Worm (Caenorhabditis elegans) whole organism, L3 larva: ENCODE data around the gene irld-51.
A peak's percentile ranks its signal among the peaks of the same experiment; 100 is the strongest.

Experiments used
- aly-2 ChIP-seq: fragments of 150-350 bp; optimal IDR thresholded peaks from 2 replicates; lab custom pipeline; 2014; ENCODE audit warnings: missing biosample characterization, missing genetic modification characterization
- ama-1 ChIP-seq: fragments of 150-350 bp; optimal IDR thresholded peaks from 2 replicates; lab custom pipeline; 2018
- ceh-16 ChIP-seq: sonication (generic microtip); optimal IDR thresholded peaks from 2 replicates; lab custom pipeline; 2017; ENCODE audit warnings: missing biosample characterization, missing genetic modification characterization
- ceh-28 ChIP-seq: fragments of 150-350 bp; optimal IDR thresholded peaks from 2 replicates; lab custom pipeline; 2014; ENCODE audit warnings: missing biosample characterization, missing genetic modification reagents, missing genetic modification characterization
- ceh-82 ChIP-seq: fragments of 150-350 bp; optimal IDR thresholded peaks from 2 replicates; lab custom pipeline; 2014; ENCODE audit warnings: missing biosample characterization, missing genetic modification characterization
- egl-27 ChIP-seq: sonication (generic microtip); optimal IDR thresholded peaks from 4 replicates; lab custom pipeline; 2017; ENCODE audit warnings: missing biosample characterization, missing genetic modification reagents, missing genetic modification characterization
- egl-5 ChIP-seq: fragments of 150-350 bp; optimal IDR thresholded peaks from 2 replicates; lab custom pipeline; 2017; ENCODE audit warnings: missing biosample characterization, missing genetic modification reagents, missing genetic modification characterization, inconsistent platforms
- elt-1 ChIP-seq: fragments of 150-350 bp; optimal IDR thresholded peaks from 2 replicates; lab custom pipeline; 2014; ENCODE audit warnings: missing biosample characterization, missing genetic modification characterization
- elt-2 ChIP-seq: sonication (generic microtip); optimal IDR thresholded peaks from 2 replicates; lab custom pipeline; 2016; ENCODE audit warnings: missing genetic modification reagents, mild to moderate bottlenecking, missing genetic modification characterization, missing compliant biosample characterization
- fkh-2 ChIP-seq: fragments of 150-350 bp; optimal IDR thresholded peaks from 2 replicates; lab custom pipeline; 2014; ENCODE audit warnings: missing biosample characterization, missing genetic modification reagents, missing genetic modification characterization
- fos-1 ChIP-seq: fragments of 150-350 bp; optimal IDR thresholded peaks from 2 replicates; lab custom pipeline; 2014; ENCODE audit warnings: missing biosample characterization, missing genetic modification characterization
- jun-1 ChIP-seq: fragments of 150-350 bp; optimal IDR thresholded peaks from 2 replicates; lab custom pipeline; 2014; ENCODE audit warnings: missing biosample characterization, missing genetic modification reagents, missing genetic modification characterization
- lin-39 ChIP-seq: fragments of 150-350 bp; optimal IDR thresholded peaks from 2 replicates; lab custom pipeline; 2018; ENCODE audit warnings: missing biosample characterization, missing genetic modification reagents, missing genetic modification characterization
- lsy-12 ChIP-seq: sonication (generic microtip); optimal IDR thresholded peaks from 2 replicates; lab custom pipeline; 2016; ENCODE audit warnings: mild to moderate bottlenecking, missing genetic modification characterization, missing compliant biosample characterization
- mml-1 ChIP-seq: fragments of 150-350 bp; sonication (generic microtip); optimal IDR thresholded peaks from 3 replicates; lab custom pipeline; 2014; ENCODE audit warnings: missing biosample characterization, missing genetic modification characterization
- nfya-1 ChIP-seq: sonication (generic microtip); optimal IDR thresholded peaks from 2 replicates; lab custom pipeline; 2017; ENCODE audit warnings: missing genetic modification characterization, mild to moderate bottlenecking, missing compliant biosample characterization, antibody characterized with exemption, moderate library complexity; ENCODE audit not compliant: insufficient read depth
- nhr-11 ChIP-seq: fragments of 150-350 bp; optimal IDR thresholded peaks from 2 replicates; lab custom pipeline; 2014; ENCODE audit warnings: missing biosample characterization, missing genetic modification characterization
- nhr-12 ChIP-seq: fragments of 150-350 bp; optimal IDR thresholded peaks from 2 replicates; lab custom pipeline; 2014; ENCODE audit warnings: missing biosample characterization, missing genetic modification characterization
- nhr-237 ChIP-seq: fragments of 150-350 bp; optimal IDR thresholded peaks from 2 replicates; lab custom pipeline; 2014; ENCODE audit warnings: missing biosample characterization, missing genetic modification characterization
- nhr-28 ChIP-seq: fragments of 150-350 bp; optimal IDR thresholded peaks from 2 replicates; lab custom pipeline; 2014; ENCODE audit warnings: missing biosample characterization, missing genetic modification characterization
- nhr-43 ChIP-seq: sonication (generic microtip); optimal IDR thresholded peaks from 2 replicates; lab custom pipeline; 2016; ENCODE audit warnings: mild to moderate bottlenecking, missing genetic modification characterization, missing compliant biosample characterization; ENCODE audit not compliant: poor library complexity, severe bottlenecking
- nhr-67 ChIP-seq: fragments of 150-350 bp; optimal IDR thresholded peaks from 2 replicates; lab custom pipeline; 2014; ENCODE audit warnings: missing biosample characterization, missing genetic modification characterization
- pha-4 ChIP-seq: fragments of 150-350 bp; optimal IDR thresholded peaks from 2 replicates; lab custom pipeline; 2014; ENCODE audit warnings: missing biosample characterization, missing genetic modification reagents, missing genetic modification characterization
- pqm-1 ChIP-seq: fragments of 150-350 bp; optimal IDR thresholded peaks from 2 replicates; lab custom pipeline; 2017; ENCODE audit warnings: missing biosample characterization, missing genetic modification characterization, inconsistent platforms
- skn-1 ChIP-seq: fragments of 150-350 bp; optimal IDR thresholded peaks from 2 replicates; lab custom pipeline; 2014; ENCODE audit warnings: missing biosample characterization, missing genetic modification characterization
- tbx-2 ChIP-seq: sonication (generic microtip); optimal IDR thresholded peaks from 2 replicates; lab custom pipeline; 2016; ENCODE audit warnings: mild to moderate bottlenecking, missing genetic modification characterization, missing compliant biosample characterization
- unc-39 ChIP-seq: sonication (generic microtip); optimal IDR thresholded peaks from 4 replicates; lab custom pipeline; 2017; ENCODE audit warnings: missing biosample characterization, missing genetic modification characterization
- unc-62 ChIP-seq: fragments of 150-350 bp; sonication (generic microtip); optimal IDR thresholded peaks from 4 replicates; lab custom pipeline; 2014; ENCODE audit warnings: missing biosample characterization, missing genetic modification reagents, missing genetic modification characterization
- zag-1 ChIP-seq: fragments of 150-350 bp; optimal IDR thresholded peaks from 2 replicates; lab custom pipeline; 2014; ENCODE audit warnings: missing biosample characterization, missing genetic modification characterization
- ztf-4 ChIP-seq: fragments of 150-350 bp; optimal IDR thresholded peaks from 2 replicates; lab custom pipeline; 2014; ENCODE audit warnings: missing biosample characterization, missing genetic modification characterization

The irld-51 gene

DNA sequence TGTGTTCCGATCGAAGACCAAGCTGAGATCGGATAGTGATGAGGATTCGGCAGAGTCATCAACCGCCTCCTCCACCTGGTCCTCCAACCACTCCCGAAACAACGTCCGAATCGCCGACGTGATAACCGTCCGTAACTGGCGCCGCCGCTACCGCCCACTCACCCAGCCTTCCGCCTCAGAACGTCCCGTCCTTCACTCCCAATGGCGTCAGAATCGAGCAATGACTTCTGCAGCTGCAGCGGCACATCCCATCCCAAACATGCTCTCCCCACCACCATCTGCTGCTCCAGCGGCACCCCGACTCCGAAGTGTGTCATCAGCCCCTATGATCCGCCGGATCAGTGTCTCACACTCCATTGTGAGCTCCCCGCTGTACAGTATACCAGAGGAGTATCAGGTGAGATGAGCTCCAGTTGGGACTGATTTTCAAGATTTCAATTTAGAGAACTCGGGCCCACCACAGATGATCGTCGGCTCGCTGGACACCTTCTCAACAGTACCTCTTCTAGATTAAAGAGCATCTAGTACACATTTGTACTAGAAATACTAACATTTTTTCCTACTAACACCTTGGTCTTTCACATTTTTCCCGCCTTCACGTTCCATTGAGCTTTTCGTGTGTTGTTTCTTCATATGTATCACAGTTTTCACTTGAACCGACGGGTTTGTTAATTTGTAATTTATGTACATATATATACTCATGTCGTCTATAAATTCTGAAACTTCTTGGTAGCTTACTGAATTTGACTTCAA, 26.5 kb downstream of the irld-51 start:
- TF ChIP-seq jun-1 (tag; lab: Kevin White, UChicago): no peak
- no peak for TF ChIP-seq fos-1 (tag; lab: Kevin White, UChicago)
- TF ChIP-seq unc-62 (GFP tag; lab: Kevin White, UChicago): no peak
- no peak for TF ChIP-seq egl-5 (tag; lab: Kevin White, UChicago)
- no peak for TF ChIP-seq ceh-82 (tag; lab: Kevin White, UChicago)
- no peak for TF ChIP-seq ceh-28
- TF ChIP-seq nhr-11: no peak
- no peak for TF ChIP-seq aly-2 (tag; lab: Kevin White, UChicago)
- TF ChIP-seq ceh-16 (tag; lab: Kevin White, UChicago): no peak

DNA sequence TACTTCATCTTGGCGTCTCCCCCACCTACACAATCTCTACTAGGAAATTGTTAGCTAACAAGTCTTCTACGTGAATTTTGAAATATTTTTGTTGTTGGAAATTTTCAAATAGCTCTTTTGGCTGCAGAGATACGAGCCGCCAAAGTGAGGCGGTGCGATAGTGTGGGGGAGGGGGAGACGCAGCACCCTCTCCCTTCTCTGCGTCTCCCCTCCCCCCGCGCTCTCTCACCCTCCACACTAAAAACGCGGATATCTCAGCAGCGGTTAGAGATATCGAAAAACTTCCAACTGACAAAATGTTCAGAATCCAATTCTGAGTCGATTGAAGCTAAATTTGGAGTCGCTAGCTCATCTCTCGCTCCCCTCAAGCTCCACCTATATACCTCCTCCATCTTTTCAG, 27.5 kb downstream of the irld-51 start:
- TF ChIP-seq nhr-12 (tag; lab: Kevin White, UChicago): no peak
- TF ChIP-seq nhr-43 (tag; lab: Kevin White, UChicago): no peak
- TF ChIP-seq nhr-67 (tag; lab: Kevin White, UChicago): no peak
- TF ChIP-seq ceh-16 (tag; lab: Kevin White, UChicago): no peak
- TF ChIP-seq elt-1 (tag; lab: Kevin White, UChicago): no peak
- TF ChIP-seq nfya-1: no peak
- TF ChIP-seq skn-1 (tag; lab: Kevin White, UChicago): no peak
- no peak for TF ChIP-seq pqm-1 (tag; lab: Kevin White, UChicago)
- no peak for TF ChIP-seq fos-1 (tag; lab: Kevin White, UChicago)

DNA sequence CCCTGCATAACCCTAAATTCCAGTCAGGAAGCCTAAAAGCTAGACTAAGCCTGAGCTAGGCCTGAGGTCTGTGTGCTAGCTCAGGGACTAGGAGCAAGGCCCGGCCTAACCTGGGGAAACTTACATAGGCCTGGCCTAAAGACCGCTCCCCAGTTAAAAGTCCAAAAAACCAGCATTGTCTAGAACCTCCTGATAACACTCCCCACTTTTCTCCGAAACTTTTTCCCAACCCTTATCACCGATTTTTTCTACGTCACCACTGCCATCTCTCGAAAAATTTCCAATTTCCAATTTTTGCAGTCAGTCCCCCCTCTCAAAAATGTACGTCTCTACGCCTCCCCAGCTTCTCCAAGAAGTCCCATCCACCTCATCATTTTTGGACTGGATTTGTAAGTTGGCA, 28.9 kb downstream of the irld-51 start, which contains the start of gene ZK355.2:
Gene ZK355.2 (plus strand): TSS at position 301 of the 400 bp plus-strand sequence.
- peak; percentile 30 for TF ChIP-seq elt-2 (tag; lab: Kevin White, UChicago)
- TF ChIP-seq unc-39 (tag; lab: Kevin White, UChicago): no peak
- TF ChIP-seq, all 47 proteins: peak for 1

DNA sequence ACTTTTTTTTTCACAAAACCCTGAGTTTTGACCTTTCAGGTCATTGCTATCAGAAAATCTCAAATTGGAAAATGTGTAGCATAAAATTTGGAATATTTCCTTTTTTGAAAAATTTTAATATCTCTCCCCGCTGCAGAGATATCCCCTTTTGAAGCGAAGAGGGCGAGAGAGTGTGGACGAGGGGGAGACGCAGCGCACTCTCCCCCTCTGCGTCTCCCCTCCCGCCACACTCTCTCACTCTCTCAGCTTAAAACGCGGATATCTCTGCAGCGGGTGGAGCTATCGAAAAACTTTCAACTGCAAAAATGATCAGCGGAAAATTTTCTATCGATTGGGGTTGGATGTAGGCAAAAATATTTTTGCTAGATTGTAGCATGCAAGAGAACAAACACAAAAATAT, 29.7 kb downstream of the irld-51 start:
- no peak for TF ChIP-seq nhr-12 (tag; lab: Kevin White, UChicago)
- no peak for TF ChIP-seq lin-39 (tag; lab: Kevin White, UChicago)
- TF ChIP-seq zag-1: no peak
- no peak for TF ChIP-seq pha-4 (tag; lab: Kevin White, UChicago)
- no peak for TF ChIP-seq egl-27 (tag; lab: Kevin White, UChicago)
- TF ChIP-seq elt-1 (tag; lab: Kevin White, UChicago): no peak
- no peak for TF ChIP-seq nhr-28
- no peak for TF ChIP-seq ztf-4 (tag; lab: Kevin White, UChicago)
- no peak for TF ChIP-seq elt-2 (tag; lab: Kevin White, UChicago)
- TF ChIP-seq fkh-2 (tag; lab: Kevin White, UChicago): no peak

DNA sequence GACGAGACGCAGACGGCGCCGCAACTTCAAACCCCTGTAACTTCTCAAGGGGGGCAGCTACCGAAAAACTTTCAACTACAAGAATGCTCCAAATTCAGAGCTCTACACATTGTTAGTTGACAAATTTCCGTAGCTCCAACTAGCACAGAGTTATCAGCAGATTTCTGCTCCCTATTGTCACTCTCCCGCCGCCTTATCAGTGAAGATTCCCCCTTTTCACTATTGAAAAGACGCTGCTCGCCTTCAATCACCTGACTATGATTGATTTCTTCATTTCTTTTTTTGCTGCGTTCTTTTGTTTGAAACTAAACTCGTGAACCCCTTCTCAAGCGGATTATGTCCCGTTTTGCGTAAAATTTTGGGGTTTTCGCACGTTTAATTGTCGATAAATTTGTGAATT, 30.2 kb downstream of the irld-51 start:
- TF ChIP-seq ama-1: peak; percentile 73
- peak; percentile 35 for TF ChIP-seq pqm-1 (tag; lab: Kevin White, UChicago)
- TF ChIP-seq mml-1 (tag; lab: Kevin White, UChicago): no peak
- peak; percentile 77 for TF ChIP-seq elt-2 (tag; lab: Kevin White, UChicago)
- TF ChIP-seq pha-4 (tag; lab: Kevin White, UChicago): peak; percentile 2
- TF ChIP-seq tbx-2 (tag; lab: Kevin White, UChicago): no peak
- no peak for TF ChIP-seq lsy-12 (tag; lab: Kevin White, UChicago)

DNA sequence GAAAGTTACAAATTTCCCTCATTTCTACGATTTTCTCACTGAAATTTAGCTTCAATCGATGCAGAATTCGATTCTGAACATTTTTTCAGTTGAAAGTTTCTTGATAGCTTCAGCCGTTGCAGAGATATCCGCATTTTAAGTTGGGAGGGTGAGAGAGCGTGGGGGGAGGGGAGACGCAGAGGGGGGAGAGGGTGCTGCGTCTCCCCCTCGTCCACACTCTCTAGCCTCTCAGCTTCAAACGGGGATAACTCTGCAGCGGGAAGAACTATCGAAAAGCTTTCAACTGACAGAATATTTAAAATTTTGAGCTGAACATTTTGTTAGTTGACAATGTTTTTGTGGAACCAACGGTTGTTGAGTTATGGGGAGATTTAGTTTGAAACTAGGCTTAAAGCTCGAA, 30.7 kb downstream of the irld-51 start:
- no peak for TF ChIP-seq nhr-43 (tag; lab: Kevin White, UChicago)
- no peak for TF ChIP-seq nhr-237 (tag; lab: Kevin White, UChicago)
- no peak for TF ChIP-seq ceh-28
- no peak for TF ChIP-seq ceh-16 (tag; lab: Kevin White, UChicago)
